Fruit fly (Drosophila melanogaster): ENCODE data around the gene vls.

The vls gene

dm6 chr2L:20093794-20094193 is 28.3 kb upstream of the vls start, which contains the start of the genes Taf13 and nesd (continued):
- TF ChIP-seq knrl (GFP tag; IDR thresholded peaks at IDR 0.05; ENCODE audit: partially characterized antibody) (peak; percentile 75), CG10462 (GFP tag; optimal IDR thresholded peaks at IDR 0.05) (no peak), CG14860 (GFP tag; IDR thresholded peaks at IDR 0.05; ENCODE audit: partially characterized antibody) (peak; percentile 82), HLH54F (GFP tag; optimal IDR thresholded peaks at IDR 0.05) (peak; percentile 28), h (optimal IDR thresholded peaks at IDR 0.05) (no peak), CG17829 (tag; optimal IDR thresholded peaks at IDR 0.05) (peak; percentile 70), CG17385 (GFP tag; optimal IDR thresholded peaks at IDR 0.05) (peak; percentile 16), trem (tag; optimal IDR thresholded peaks at IDR 0.05) (peak; percentile 74), CG10543 (GFP tag; optimal IDR thresholded peaks at IDR 0.05) (peak; percentile 32), CG13287 (GFP tag; IDR thresholded peaks at IDR 0.05; ENCODE audit: partially characterized antibody) (peak; percentile 82), HmgZ (tag; optimal IDR thresholded peaks at IDR 0.05) (peak; percentile 68), CG13624 (GFP tag; optimal IDR thresholded peaks at IDR 0.05) (peak; percentile 25), CG1603 (tag; optimal IDR thresholded peaks at IDR 0.05) (peak; percentile 29), Mad (GFP tag; optimal IDR thresholded peaks at IDR 0.05) (peak; percentile 1), CG4282 (GFP tag; optimal IDR thresholded peaks at IDR 0.05) (no peak), CG10147 (GFP tag; optimal IDR thresholded peaks at IDR 0.05) (peak; percentile 67), Dll (GFP tag; IDR thresholded peaks at IDR 0.05; ENCODE audit: partially characterized antibody) (peak; percentile 84), CG31224 (GFP tag; IDR thresholded peaks at IDR 0.05) (no peak), exex (tag; optimal IDR thresholded peaks at IDR 0.05) (peak; percentile 20), twi (tag; optimal IDR thresholded peaks at IDR 0.05) (peak; percentile 52), CG4730 (GFP tag; IDR thresholded peaks at IDR 0.05) (no peak), lab (GFP tag; optimal IDR thresholded peaks at IDR 0.05) (peak; percentile 20), Meics (GFP tag; optimal IDR thresholded peaks at IDR 0.05) (peak; percentile 42), CG8924 (tag; optimal IDR thresholded peaks at IDR 0.05) (peak; percentile 19), vnd (GFP tag; IDR thresholded peaks at IDR 0.05; ENCODE audit: partially characterized antibody) (peak; percentile 78), NFAT (GFP tag; IDR thresholded peaks at IDR 0.05) (no peak), CG2120 (GFP tag; optimal IDR thresholded peaks at IDR 0.05) (peak; percentile 68), stwl (tag; optimal IDR thresholded peaks at IDR 0.05) (peak; percentile 63), vvl (GFP tag; IDR thresholded peaks at IDR 0.05) (peak; percentile 16; the same call in 1 of the 2 replicates), chinmo (GFP tag; IDR thresholded peaks at IDR 0.05; ENCODE audit: partially characterized antibody) (0 out of 4 replicates have a peak, but pooled peaks have one; percentile 35), ind (GFP tag; optimal IDR thresholded peaks at IDR 0.05) (peak; percentile 21), Atf-2 (GFP tag; optimal IDR thresholded peaks at IDR 0.05) (no peak), grau (tag; optimal IDR thresholded peaks at IDR 0.05) (peak; percentile 66), CG15514 (GFP tag; optimal IDR thresholded peaks at IDR 0.05) (peak; percentile 65), Hmr (GFP tag; optimal IDR thresholded peaks at IDR 0.05) (peak; percentile 37), CG16813 (GFP tag; IDR thresholded peaks at IDR 0.05; ENCODE audit: partially characterized antibody) (peak; percentile 74), pnt (GFP tag; optimal IDR thresholded peaks at IDR 0.05) (no peak), Rfx (GFP tag; IDR thresholded peaks at IDR 0.05) (peak; percentile 28; the same call in 1 of the 2 replicates), Doc3 (GFP tag; IDR thresholded peaks at IDR 0.05; ENCODE audit: partially characterized antibody) (peak; percentile 60), E2f2 (GFP tag; IDR thresholded peaks at IDR 0.05) (peak; percentile 89), so (GFP tag; IDR thresholded peaks at IDR 0.05) (no peak), Blimp-1 (GFP tag; optimal IDR thresholded peaks at IDR 0.05) (no peak), Ets97D (GFP tag; optimal IDR thresholded peaks at IDR 0.05) (peak; percentile 46), gem (tag; optimal IDR thresholded peaks at IDR 0.05) (peak; percentile 55), phol (tag; optimal IDR thresholded peaks at IDR 0.05) (peak; percentile 64), CG3163 (GFP tag; optimal IDR thresholded peaks at IDR 0.05) (no peak), CG9797 (GFP tag; optimal IDR thresholded peaks at IDR 0.05) (peak; percentile 32), amos (GFP tag; IDR thresholded peaks at IDR 0.05; ENCODE audit: partially characterized antibody) (peak; percentile 56), Dip2 (GFP tag; IDR thresholded peaks at IDR 0.05) (no peak), Elba2 (GFP tag; optimal IDR thresholded peaks at IDR 0.05) (peak; percentile 48)

Data from whole organism, embryonic.